Fruit fly (Drosophila melanogaster) whole organism, pupa: ENCODE measurements around the gene ScsbetaG.

Experiments used
- CG10348 ChIP-seq: fragments of 200-800 bp; sonication (Bioruptor generic); IDR thresholded peaks from 2 replicates; pipeline ENCODE4 v1.3.6; 2022; ENCODE audit warnings: missing biosample characterization, missing genetic modification characterization
- CG12605 ChIP-seq: fragments of 200-800 bp; sonication (Bioruptor generic); IDR thresholded peaks from 2 replicates; pipeline ENCODE4 v1.3.6; 2022; ENCODE audit warnings: missing biosample characterization, missing genetic modification characterization
- CG13204 ChIP-seq: fragments of 200-800 bp; sonication (Bioruptor generic); optimal IDR thresholded peaks from 2 replicates; lab custom pipeline; 2018; ENCODE audit warnings: missing biosample characterization, mild to moderate bottlenecking, missing genetic modification characterization, moderate library complexity
- CG14655 ChIP-seq: fragments of 200-800 bp; sonication (Bioruptor generic); optimal IDR thresholded peaks from 3 replicates; lab custom pipeline; 2017; ENCODE audit warnings: mild to moderate bottlenecking, missing biosample characterization, missing genetic modification reagents, missing genetic modification characterization
- CG15710 ChIP-seq: fragments of 200-800 bp; sonication (Bioruptor generic); optimal IDR thresholded peaks from 2 replicates; lab custom pipeline; 2018; ENCODE audit warnings: missing biosample characterization, mild to moderate bottlenecking, missing genetic modification characterization, moderate library complexity
- CG17806 ChIP-seq: fragments of 200-800 bp; sonication (Bioruptor generic); optimal IDR thresholded peaks from 2 replicates; lab custom pipeline; 2018; ENCODE audit warnings: missing biosample characterization, mild to moderate bottlenecking, missing genetic modification characterization, moderate library complexity
- CG32121 ChIP-seq: fragments of 200-800 bp; sonication (Bioruptor generic); IDR thresholded peaks from 2 replicates; pipeline ENCODE4 v1.3.6; 2022; ENCODE audit warnings: missing biosample characterization, missing genetic modification characterization
- CG34367 ChIP-seq: fragments of 200-800 bp; sonication (Bioruptor generic); optimal IDR thresholded peaks from 2 replicates; lab custom pipeline; 2018; ENCODE audit warnings: missing biosample characterization, mild to moderate bottlenecking, missing genetic modification characterization
- CG4496 ChIP-seq: fragments of 200-800 bp; sonication (Bioruptor generic); IDR thresholded peaks from 3 replicates; pipeline ENCODE4 v1.3.6; 2022; ENCODE audit warnings: missing biosample characterization, missing genetic modification characterization
- CG8159 ChIP-seq: fragments of 200-800 bp; sonication (Bioruptor generic); optimal IDR thresholded peaks from 3 replicates; lab custom pipeline; 2018; ENCODE audit warnings: missing biosample characterization, mild to moderate bottlenecking, missing genetic modification characterization, moderate library complexity
- CG8301 ChIP-seq: fragments of 200-800 bp; sonication (Bioruptor generic); optimal IDR thresholded peaks from 2 replicates; lab custom pipeline; 2018; ENCODE audit warnings: missing biosample characterization, mild to moderate bottlenecking, missing genetic modification characterization
- CG9948 ChIP-seq: fragments of 200-800 bp; sonication (Bioruptor generic); optimal IDR thresholded peaks from 2 replicates; lab custom pipeline; 2018; ENCODE audit warnings: missing biosample characterization, mild to moderate bottlenecking, missing genetic modification characterization, moderate library complexity
- D1 ChIP-seq: fragments of 200-800 bp; sonication (Bioruptor generic); optimal IDR thresholded peaks from 2 replicates; lab custom pipeline; 2018; ENCODE audit warnings: missing biosample characterization, mild to moderate bottlenecking, missing genetic modification characterization, moderate library complexity
- EcR ChIP-seq: fragments of 200-800 bp; sonication (Bioruptor generic); optimal IDR thresholded peaks from 3 replicates; lab custom pipeline; 2019; ENCODE audit warnings: missing biosample characterization, missing genetic modification characterization, mild to moderate bottlenecking, moderate library complexity, missing genetic modification reagents
- Ets98B ChIP-seq: fragments of 200-800 bp; sonication (Bioruptor generic); IDR thresholded peaks from 2 replicates; pipeline ENCODE4 v1.3.6; 2022; ENCODE audit warnings: missing biosample characterization, missing genetic modification characterization
- Pif1A ChIP-seq: fragments of 200-800 bp; sonication (Bioruptor generic); optimal IDR thresholded peaks from 3 replicates; lab custom pipeline; 2016; ENCODE audit warnings: missing biosample characterization, missing genetic modification characterization
- Pif1B ChIP-seq: fragments of 200-800 bp; sonication (Bioruptor generic); optimal IDR thresholded peaks from 3 replicates; lab custom pipeline; 2016; ENCODE audit warnings: missing biosample characterization, missing genetic modification characterization
- Snoo ChIP-seq: fragments of 200-800 bp; sonication (Bioruptor generic); optimal IDR thresholded peaks from 3 replicates; lab custom pipeline; 2017; ENCODE audit warnings: missing biosample characterization, mild to moderate bottlenecking, missing genetic modification characterization, inconsistent platforms
- fd96Ca ChIP-seq: fragments of 200-800 bp; sonication (Bioruptor generic); IDR thresholded peaks from 3 replicates; pipeline ENCODE4 v1.3.6; 2022; ENCODE audit warnings: missing biosample characterization, missing genetic modification characterization
- gl ChIP-seq: fragments of 200-800 bp; sonication (Bioruptor generic); optimal IDR thresholded peaks from 2 replicates; lab custom pipeline; 2018; ENCODE audit warnings: missing biosample characterization, mild to moderate bottlenecking, missing genetic modification characterization
- rn ChIP-seq: fragments of 200-800 bp; sonication (Bioruptor generic); IDR thresholded peaks from 2 replicates; pipeline ENCODE4 v1.3.6; 2022; ENCODE audit warnings: missing biosample characterization, missing genetic modification characterization

ScsbetaG gene

DNA sequence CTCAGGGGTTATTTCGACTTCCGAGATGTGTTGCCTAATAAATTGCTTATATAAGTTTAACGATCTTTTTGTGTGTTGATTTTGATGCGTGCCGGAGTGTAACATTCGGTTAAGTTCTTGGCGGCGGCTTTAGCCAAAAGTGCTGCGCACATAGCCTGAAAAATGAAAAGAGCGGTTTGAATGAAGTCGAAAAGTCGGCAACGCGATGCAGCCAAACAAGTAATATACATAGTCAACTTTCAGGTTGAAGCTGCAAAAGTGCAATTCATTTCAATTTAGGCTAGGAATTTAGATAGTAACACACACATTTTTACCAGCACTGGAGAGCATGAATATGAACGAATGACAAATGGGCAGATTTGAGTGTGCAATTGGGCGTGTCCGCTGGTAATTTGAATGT is 29.2 kb downstream of the ScsbetaG start:
- no peak for TF ChIP-seq EcR
- no peak for TF ChIP-seq Snoo
- no peak for TF ChIP-seq CG12605 (GFP tag; lab: Robert Waterston, UW)
- no peak for TF ChIP-seq CG9948 (tag; lab: Kevin White, UChicago)
- TF ChIP-seq CG8301, result no peak
- TF ChIP-seq rn (GFP tag; lab: Robert Waterston, UW), result no peak
- no peak for TF ChIP-seq CG4496 (GFP tag; lab: Robert Waterston, UW)
- TF ChIP-seq fd96Ca (GFP tag; lab: Robert Waterston, UW), result no peak
- TF ChIP-seq CG8159, result no peak
- TF ChIP-seq CG17806, result no peak
- no peak for TF ChIP-seq CG34367
- TF ChIP-seq Pif1A (GFP tag; lab: Kevin White, UChicago), result no peak
- no peak for TF ChIP-seq Ets98B (GFP tag; lab: Robert Waterston, UW)
- TF ChIP-seq CG32121, result no peak
- TF ChIP-seq Pif1B (GFP tag; lab: Kevin White, UChicago), result no peak
- no peak for TF ChIP-seq CG15710 (tag; lab: Kevin White, UChicago)
- TF ChIP-seq CG10348 (GFP tag; lab: Robert Waterston, UW), result no peak
- TF ChIP-seq CG13204 (GFP tag; lab: Kevin White, UChicago), result no peak
- TF ChIP-seq CG14655 (GFP tag; lab: Kevin White, UChicago), result no peak
- TF ChIP-seq D1 (tag; lab: Kevin White, UChicago), result no peak

DNA sequence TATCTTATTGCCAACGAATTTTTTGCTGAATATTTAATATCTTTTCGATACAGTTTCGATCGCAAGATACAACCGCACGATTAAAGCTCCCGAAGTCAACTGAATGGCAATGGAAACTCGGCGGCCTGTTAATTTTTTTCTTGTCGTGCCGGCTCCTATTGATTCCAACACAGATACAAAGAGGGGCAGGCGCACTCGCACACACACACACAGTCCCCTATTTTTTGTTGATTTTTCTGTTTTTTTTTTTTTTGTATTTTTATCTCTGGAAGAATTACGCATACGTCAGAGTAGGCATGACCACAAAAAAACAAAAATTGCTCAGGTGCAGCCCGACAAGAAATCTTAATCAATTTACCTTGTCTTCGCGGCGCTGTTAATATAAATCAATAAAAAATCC is 34.2 kb downstream of the ScsbetaG start, which contains the start of gene Lkr:
Lkr (minus strand) TSS at position 101 of the 400 bp plus-strand sequence.
- TF ChIP-seq CG17806 (no peak), CG32121 (no peak)
- TF ChIP-seq, all 21 proteins: peak for 0

DNA sequence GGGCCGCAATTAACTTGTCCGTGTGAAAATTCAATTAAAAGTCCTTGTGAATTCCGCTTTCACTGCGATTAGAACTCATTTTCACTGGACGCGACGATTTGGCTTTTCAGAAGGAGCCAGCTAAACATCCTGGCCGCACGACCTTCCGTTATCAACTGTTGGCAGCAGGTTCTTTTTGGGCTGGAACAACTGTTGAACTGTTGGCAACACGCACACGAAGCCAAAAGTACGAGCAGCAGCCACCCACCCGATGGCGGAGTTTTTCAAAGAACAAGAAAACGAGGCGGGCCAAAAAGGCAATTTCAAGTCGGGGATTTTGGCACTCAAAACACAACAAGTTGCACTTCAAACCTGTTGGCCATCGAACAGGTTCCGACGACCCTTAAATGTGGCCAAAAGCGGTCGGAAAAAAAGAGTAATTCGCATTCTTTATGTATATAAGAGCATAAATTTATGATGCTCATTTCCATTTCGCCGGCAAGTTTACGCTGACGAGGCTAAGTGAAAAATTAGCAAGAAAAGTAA is 40.5 kb downstream of the ScsbetaG start:
- TF ChIP-seq fd96Ca (GFP tag; lab: Robert Waterston, UW), result no peak
- TF ChIP-seq Ets98B (GFP tag; lab: Robert Waterston, UW), result no peak
- no peak for TF ChIP-seq CG9948 (tag; lab: Kevin White, UChicago)

DNA sequence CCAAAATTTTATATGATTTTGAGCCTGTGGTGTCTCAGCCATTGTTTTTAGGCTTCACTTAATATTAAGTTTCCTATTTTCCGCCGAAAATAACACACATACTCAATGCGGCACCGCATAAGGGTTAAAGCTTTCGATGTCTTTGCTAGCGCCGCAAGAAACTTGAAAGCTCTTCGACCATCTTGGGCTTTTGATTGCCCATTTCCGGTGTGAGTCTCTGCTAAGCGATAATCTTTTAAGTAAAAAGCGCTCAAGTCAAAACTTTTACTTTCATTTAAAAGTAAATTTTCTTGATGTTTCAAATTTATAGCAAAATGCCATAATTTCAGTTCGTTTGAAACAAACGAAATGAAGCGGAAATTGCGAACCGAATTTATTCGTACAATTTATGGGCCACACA is 51.5 kb downstream of the ScsbetaG start:
- TF ChIP-seq CG17806 (no peak), CG12605 (GFP tag; lab: Robert Waterston, UW) (no peak), CG13204 (GFP tag; lab: Kevin White, UChicago) (no peak), D1 (tag; lab: Kevin White, UChicago) (no peak), Pif1B (GFP tag; lab: Kevin White, UChicago) (peak; percentile 13), fd96Ca (GFP tag; lab: Robert Waterston, UW) (0 out of 3 replicates have a peak, but pooled peaks have one; percentile 45), Pif1A (GFP tag; lab: Kevin White, UChicago) (peak; percentile 60), CG4496 (GFP tag; lab: Robert Waterston, UW) (peak; percentile 93), Ets98B (GFP tag; lab: Robert Waterston, UW) (peak; percentile 77; the same call in 1 of the 2 replicates), CG9948 (tag; lab: Kevin White, UChicago) (no peak), gl (tag; lab: Kevin White, UChicago) (no peak), CG8301 (no peak), Snoo (peak; percentile 88), CG14655 (GFP tag; lab: Kevin White, UChicago) (peak; percentile 56), CG10348 (GFP tag; lab: Robert Waterston, UW) (no peak), rn (GFP tag; lab: Robert Waterston, UW) (no peak), CG8159 (peak; percentile 21), CG34367 (peak; percentile 35), EcR (no peak), CG15710 (tag; lab: Kevin White, UChicago) (no peak), CG32121 (no peak)
- TF ChIP-seq, all 21 proteins: peak for 9
